Fruit fly (Drosophila melanogaster): Measurements from ENCODE around the gene CG9514.

dm6 chrX:14909051-14909450 lies 12.4 kb upstream of the CG9514 start:
- TF ChIP-seq Pif1B (GFP tag; optimal IDR thresholded peaks at IDR 0.05): no peak
- no peak for TF ChIP-seq gl (tag; optimal IDR thresholded peaks at IDR 0.05)
- TF ChIP-seq Ets98B (GFP tag; IDR thresholded peaks at IDR 0.05): no peak
- no peak for TF ChIP-seq CG15710 (tag; optimal IDR thresholded peaks at IDR 0.05)
- TF ChIP-seq Snoo (tag; optimal IDR thresholded peaks at IDR 0.05): no peak
- TF ChIP-seq CG14655 (GFP tag; optimal IDR thresholded peaks at IDR 0.05): peak; percentile 39
- no peak for TF ChIP-seq CG4496 (GFP tag; IDR thresholded peaks at IDR 0.05)
- TF ChIP-seq CG9948 (tag; optimal IDR thresholded peaks at IDR 0.05): no peak
- TF ChIP-seq rn (GFP tag; IDR thresholded peaks at IDR 0.05): no peak
